Worm (Caenorhabditis elegans): Measurements from ENCODE around the gene clec-230.

DNA sequence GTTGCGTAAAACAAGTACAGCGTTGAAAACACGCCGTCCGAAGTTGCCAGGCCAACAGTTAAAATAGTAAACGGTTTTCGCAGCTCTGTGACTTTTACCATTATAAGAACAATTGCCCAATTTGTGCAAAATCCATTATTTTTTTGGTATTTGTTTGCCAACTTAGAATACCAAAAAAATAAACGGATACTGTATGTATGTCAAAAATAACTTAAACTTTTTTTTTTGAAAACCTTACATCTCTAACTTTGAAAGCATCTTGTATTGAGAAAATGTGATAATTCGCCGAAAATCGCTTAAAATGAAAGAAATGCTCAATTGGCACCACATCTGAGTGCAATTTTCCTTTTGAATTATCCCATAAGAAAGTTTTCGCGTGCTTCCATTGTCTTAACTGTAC, 49.8 kb upstream of the clec-230 start, which contains the start of gene fbxa-199:
- no peak for TF ChIP-seq ekl-4 (GFP tag; IDR thresholded peaks at IDR 0.05)
- no peak for TF ChIP-seq ceh-27 (GFP tag; optimal IDR thresholded peaks at IDR 0.05)
- no peak for TF ChIP-seq ceh-79 (tag; optimal IDR thresholded peaks at IDR 0.05)
- TF ChIP-seq madf-10 (tag; optimal IDR thresholded peaks at IDR 0.05), result no peak
- no peak for TF ChIP-seq ceh-100 (GFP tag; IDR thresholded peaks at IDR 0.05)
- TF ChIP-seq xnd-1 (tag; optimal IDR thresholded peaks at IDR 0.05), result no peak
- no peak for TF ChIP-seq lin-35 (GFP tag; optimal IDR thresholded peaks at IDR 0.05)
- no peak for TF ChIP-seq nhr-120 (GFP tag; IDR thresholded peaks at IDR 0.05)
- no peak for TF ChIP-seq snpc-3.4 (tag; optimal IDR thresholded peaks at IDR 0.05)

Measured in whole organism, young adult.